Fruit fly (Drosophila melanogaster): ENCODE measurements around the gene Lcp65Af.

Gene Lcp65Af

dm6 chr3L:6130944-6131343, 5.6 kb downstream of the Lcp65Af start, which contains the start of gene Lcp65Ag3:
Gene Lcp65Ag3, minus strand, starts transcription at chr3L:6130989.
- TF ChIP-seq CG14655 (GFP tag; optimal IDR thresholded peaks at IDR 0.05) (no peak), CG9948 (tag; optimal IDR thresholded peaks at IDR 0.05) (no peak), gl (tag; optimal IDR thresholded peaks at IDR 0.05) (no peak), Snoo (tag; optimal IDR thresholded peaks at IDR 0.05) (no peak), CG13204 (GFP tag; optimal IDR thresholded peaks at IDR 0.05) (no peak), CG32121 (GFP tag; IDR thresholded peaks at IDR 0.05) (no peak), CG8159 (tag; optimal IDR thresholded peaks at IDR 0.05) (no peak), CG34367 (tag; optimal IDR thresholded peaks at IDR 0.05) (no peak), Pif1A (GFP tag; optimal IDR thresholded peaks at IDR 0.05) (no peak), CG10348 (GFP tag; IDR thresholded peaks at IDR 0.05) (no peak), CG12605 (GFP tag; IDR thresholded peaks at IDR 0.05) (no peak), CG17806 (tag; optimal IDR thresholded peaks at IDR 0.05) (no peak), EcR (GFP tag; optimal IDR thresholded peaks at IDR 0.05) (no peak), Ets98B (GFP tag; IDR thresholded peaks at IDR 0.05) (no peak), CG15710 (tag; optimal IDR thresholded peaks at IDR 0.05) (no peak), Pif1B (GFP tag; optimal IDR thresholded peaks at IDR 0.05) (no peak), fd96Ca (GFP tag; IDR thresholded peaks at IDR 0.05) (no peak), rn (GFP tag; IDR thresholded peaks at IDR 0.05) (no peak), CG4496 (GFP tag; IDR thresholded peaks at IDR 0.05) (no peak), D1 (tag; optimal IDR thresholded peaks at IDR 0.05) (no peak)

- no peak for TF ChIP-seq CG32121 (GFP tag; IDR thresholded peaks at IDR 0.05)
- TF ChIP-seq CG12605 (GFP tag; IDR thresholded peaks at IDR 0.05), result no peak
- TF ChIP-seq D1 (tag; optimal IDR thresholded peaks at IDR 0.05), result peak; percentile 20
Observed at dm6 chr3L:6129591-6129990, 7.0 kb downstream of the Lcp65Af start.

dm6 chr3L:6125409-6125689, 11.2 kb downstream of the Lcp65Af start:
- TF ChIP-seq Ets98B (GFP tag; IDR thresholded peaks at IDR 0.05), result no peak
- no peak for TF ChIP-seq CG14655 (GFP tag; optimal IDR thresholded peaks at IDR 0.05)
- TF ChIP-seq CG34367 (tag; optimal IDR thresholded peaks at IDR 0.05), result no peak
- TF ChIP-seq CG10348 (GFP tag; IDR thresholded peaks at IDR 0.05), result no peak
- TF ChIP-seq CG17806 (tag; optimal IDR thresholded peaks at IDR 0.05), result no peak
- no peak for TF ChIP-seq CG8301 (tag; optimal IDR thresholded peaks at IDR 0.05)
- no peak for TF ChIP-seq CG12605 (GFP tag; IDR thresholded peaks at IDR 0.05)
- no peak for TF ChIP-seq rn (GFP tag; IDR thresholded peaks at IDR 0.05)
- no peak for TF ChIP-seq CG13204 (GFP tag; optimal IDR thresholded peaks at IDR 0.05)

- TF ChIP-seq CG10348 (GFP tag; IDR thresholded peaks at IDR 0.05) (no peak), Pif1A (GFP tag; optimal IDR thresholded peaks at IDR 0.05) (peak; percentile 15), rn (GFP tag; IDR thresholded peaks at IDR 0.05) (peak; percentile 25; the same call in 1 of the 2 replicates)
Observed at dm6 chr3L:6124616-6125408, 11.8 kb downstream of the Lcp65Af start.

- TF ChIP-seq D1 (tag; optimal IDR thresholded peaks at IDR 0.05) (no peak), fd96Ca (GFP tag; IDR thresholded peaks at IDR 0.05) (no peak), CG14655 (GFP tag; optimal IDR thresholded peaks at IDR 0.05) (no peak), EcR (GFP tag; optimal IDR thresholded peaks at IDR 0.05) (no peak), CG34367 (tag; optimal IDR thresholded peaks at IDR 0.05) (no peak), CG12605 (GFP tag; IDR thresholded peaks at IDR 0.05) (no peak), CG17806 (tag; optimal IDR thresholded peaks at IDR 0.05) (no peak)
Observed at dm6 chr3L:6116881-6117280, 19.7 kb downstream of the Lcp65Af start.

- TF ChIP-seq CG14655 (GFP tag; optimal IDR thresholded peaks at IDR 0.05) (no peak), CG8301 (tag; optimal IDR thresholded peaks at IDR 0.05) (no peak), CG10348 (GFP tag; IDR thresholded peaks at IDR 0.05) (no peak), Pif1A (GFP tag; optimal IDR thresholded peaks at IDR 0.05) (no peak)
Observed at dm6 chr3L:6115505-6115904, 21.1 kb downstream of the Lcp65Af start.

dm6 chr3L:6111458-6111857, 25.1 kb downstream of the Lcp65Af start:
- no peak for TF ChIP-seq EcR (GFP tag; optimal IDR thresholded peaks at IDR 0.05)
- TF ChIP-seq CG17806 (tag; optimal IDR thresholded peaks at IDR 0.05), result no peak
- no peak for TF ChIP-seq CG8159 (tag; optimal IDR thresholded peaks at IDR 0.05)
- TF ChIP-seq CG14655 (GFP tag; optimal IDR thresholded peaks at IDR 0.05), result no peak
- TF ChIP-seq CG9948 (tag; optimal IDR thresholded peaks at IDR 0.05), result no peak
- TF ChIP-seq CG12605 (GFP tag; IDR thresholded peaks at IDR 0.05), result no peak
- no peak for TF ChIP-seq Pif1A (GFP tag; optimal IDR thresholded peaks at IDR 0.05)
- TF ChIP-seq CG4496 (GFP tag; IDR thresholded peaks at IDR 0.05), result no peak
- TF ChIP-seq CG15710 (tag; optimal IDR thresholded peaks at IDR 0.05), result no peak
- TF ChIP-seq CG8301 (tag; optimal IDR thresholded peaks at IDR 0.05), result no peak
- TF ChIP-seq rn (GFP tag; IDR thresholded peaks at IDR 0.05), result no peak
- TF ChIP-seq Pif1B (GFP tag; optimal IDR thresholded peaks at IDR 0.05), result no peak
- no peak for TF ChIP-seq Snoo (tag; optimal IDR thresholded peaks at IDR 0.05)
- TF ChIP-seq D1 (tag; optimal IDR thresholded peaks at IDR 0.05), result no peak
- TF ChIP-seq CG13204 (GFP tag; optimal IDR thresholded peaks at IDR 0.05), result no peak
- no peak for TF ChIP-seq fd96Ca (GFP tag; IDR thresholded peaks at IDR 0.05)
- TF ChIP-seq gl (tag; optimal IDR thresholded peaks at IDR 0.05), result no peak
- TF ChIP-seq Ets98B (GFP tag; IDR thresholded peaks at IDR 0.05), result no peak

Data from whole organism, pupa.